Fruit fly (Drosophila melanogaster) whole organism, embryonic: ENCODE measurements around the gene aph-1.

ENCODE experiments used
- Blimp-1 ChIP-seq: fragments of 200-800 bp; sonication (Bioruptor generic); optimal IDR thresholded peaks from 3 replicates; lab custom pipeline; 2018; ENCODE audit warnings: missing biosample characterization, missing genetic modification characterization, mild to moderate bottlenecking, moderate library complexity, missing genetic modification reagents
- CG10431 ChIP-seq: fragments of 200-800 bp; sonication (Bioruptor generic); optimal IDR thresholded peaks from 3 replicates; lab custom pipeline; 2018; ENCODE audit warnings: missing biosample characterization, mild to moderate bottlenecking, missing genetic modification characterization
- CG12769 ChIP-seq: fragments of 200-800 bp; sonication (Bioruptor generic); optimal IDR thresholded peaks from 2 replicates; lab custom pipeline; 2019; ENCODE audit warnings: missing biosample characterization, mild to moderate bottlenecking, missing genetic modification characterization, moderate library complexity
- CG13287 ChIP-seq: fragments of 200-800 bp; sonication (Bioruptor generic); IDR thresholded peaks from 2 replicates; pipeline ENCODE4 v1.3.6; 2022; ENCODE audit warnings: missing biosample characterization, missing genetic modification characterization; ENCODE audit not compliant: partially characterized antibody
- CG14710 ChIP-seq: fragments of 200-800 bp; sonication (Bioruptor generic); optimal IDR thresholded peaks from 3 replicates; lab custom pipeline; 2019; ENCODE audit warnings: missing biosample characterization, mild to moderate bottlenecking, missing genetic modification characterization, moderate library complexity
- CG15073 ChIP-seq: fragments of 200-800 bp; sonication (Bioruptor generic); optimal IDR thresholded peaks from 2 replicates; lab custom pipeline; 2016; ENCODE audit warnings: missing biosample characterization, missing genetic modification characterization
- CG17328 ChIP-seq: fragments of 200-800 bp; sonication (Bioruptor generic); IDR thresholded peaks from 2 replicates; pipeline ENCODE4 v1.3.6; 2022; ENCODE audit warnings: missing biosample characterization, missing genetic modification characterization
- CG17361 ChIP-seq: fragments of 200-800 bp; sonication (Bioruptor generic); IDR thresholded peaks from 3 replicates; pipeline ENCODE4 v1.3.6; 2022; ENCODE audit warnings: missing biosample characterization, missing genetic modification characterization
- CG17612 ChIP-seq: fragments of 200-800 bp; sonication (Bioruptor generic); IDR thresholded peaks from 2 replicates; pipeline ENCODE4 v1.3.6; 2022; ENCODE audit warnings: missing biosample characterization, missing genetic modification characterization
- CG18619 ChIP-seq: fragments of 200-800 bp; sonication (Bioruptor generic); optimal IDR thresholded peaks from 3 replicates; lab custom pipeline; 2017; ENCODE audit warnings: missing biosample characterization, mild to moderate bottlenecking, missing genetic modification characterization
- CG2116 ChIP-seq: fragments of 200-800 bp; sonication (Bioruptor generic); optimal IDR thresholded peaks from 3 replicates; lab custom pipeline; 2018; ENCODE audit warnings: missing biosample characterization, mild to moderate bottlenecking, missing genetic modification characterization
- CG2202 ChIP-seq: fragments of 200-800 bp; sonication (Bioruptor generic); optimal IDR thresholded peaks from 2 replicates; lab custom pipeline; 2018; ENCODE audit warnings: missing biosample characterization, mild to moderate bottlenecking, missing genetic modification characterization
- CG32772 ChIP-seq: fragments of 200-800 bp; sonication (Bioruptor generic); IDR thresholded peaks from 2 replicates; pipeline ENCODE4 v1.3.6; 2022; ENCODE audit warnings: missing biosample characterization, missing genetic modification characterization
- CG7745 ChIP-seq: fragments of 200-800 bp; sonication (Bioruptor generic); optimal IDR thresholded peaks from 2 replicates; lab custom pipeline; 2018; ENCODE audit warnings: missing biosample characterization, mild to moderate bottlenecking, missing genetic modification characterization, moderate library complexity
- CG7963 ChIP-seq: fragments of 200-800 bp; sonication (Bioruptor generic); IDR thresholded peaks from 3 replicates; pipeline ENCODE4 v1.3.6; 2022; ENCODE audit warnings: missing biosample characterization, missing genetic modification characterization; ENCODE audit not compliant: partially characterized antibody
- CG8089 ChIP-seq: fragments of 200-800 bp; sonication (Bioruptor generic); optimal IDR thresholded peaks from 3 replicates; lab custom pipeline; 2016; ENCODE audit warnings: missing biosample characterization, missing genetic modification characterization
- CG8388 ChIP-seq: fragments of 200-800 bp; sonication (Bioruptor generic); optimal IDR thresholded peaks from 2 replicates; lab custom pipeline; 2019; ENCODE audit warnings: missing biosample characterization, mild to moderate bottlenecking, missing genetic modification characterization, moderate library complexity
- CG8478 ChIP-seq: fragments of >200 bp; optimal IDR thresholded peaks from 2 replicates; lab custom pipeline; 2018
- CHES-1-like ChIP-seq: fragments of 200-800 bp; sonication (Bioruptor generic); optimal IDR thresholded peaks from 2 replicates; lab custom pipeline; 2016; ENCODE audit warnings: missing biosample characterization, missing genetic modification characterization
- Dip2 ChIP-seq: fragments of 200-800 bp; sonication (Bioruptor generic); IDR thresholded peaks from 2 replicates; pipeline ENCODE4 v1.3.6; 2022; ENCODE audit warnings: missing biosample characterization, missing genetic modification characterization
- Dll ChIP-seq: fragments of 200-800 bp; sonication (Bioruptor generic); IDR thresholded peaks from 4 replicates; pipeline ENCODE4 v1.3.6; 2022; ENCODE audit warnings: missing biosample characterization, missing genetic modification characterization; ENCODE audit not compliant: partially characterized antibody
- Dp ChIP-seq: fragments of 200-800 bp; sonication (Bioruptor generic); optimal IDR thresholded peaks from 2 replicates; lab custom pipeline; 2018; ENCODE audit warnings: missing biosample characterization, mild to moderate bottlenecking, missing genetic modification characterization, moderate library complexity
- Dref ChIP-seq: fragments of 200-800 bp; sonication (Bioruptor generic); IDR thresholded peaks from 2 replicates; pipeline ENCODE4 v1.3.6; 2022; ENCODE audit warnings: missing biosample characterization, missing genetic modification characterization
- E2f2 ChIP-seq: fragments of 200-800 bp; sonication (Bioruptor generic); IDR thresholded peaks from 2 replicates; pipeline ENCODE4 v1.3.6; 2022; ENCODE audit warnings: missing biosample characterization, missing genetic modification characterization
- Fer1 ChIP-seq: fragments of 200-800 bp; sonication (Bioruptor generic); optimal IDR thresholded peaks from 2 replicates; lab custom pipeline; 2017; ENCODE audit warnings: missing biosample characterization, mild to moderate bottlenecking, missing genetic modification characterization
- Hmx ChIP-seq: fragments of 200-800 bp; sonication (Bioruptor generic); optimal IDR thresholded peaks from 2 replicates; lab custom pipeline; 2016; ENCODE audit warnings: missing biosample characterization, missing genetic modification characterization
- Neu2 ChIP-seq: fragments of 200-800 bp; sonication (Bioruptor generic); optimal IDR thresholded peaks from 3 replicates; lab custom pipeline; 2016; ENCODE audit warnings: missing biosample characterization, missing genetic modification characterization, borderline replicate concordance
- Nf-YA ChIP-seq: fragments of 200-800 bp; sonication (Bioruptor generic); IDR thresholded peaks from 2 replicates; pipeline ENCODE4 v1.3.6; 2022; ENCODE audit warnings: missing biosample characterization, missing genetic modification characterization
- Nf-YC ChIP-seq: fragments of 200-800 bp; optimal IDR thresholded peaks from 3 replicates; lab custom pipeline; 2019; ENCODE audit warnings: missing biosample characterization, mild to moderate bottlenecking, missing genetic modification characterization, moderate library complexity
- Side ChIP-seq: fragments of 200-800 bp; sonication (Bioruptor generic); optimal IDR thresholded peaks from 2 replicates; lab custom pipeline; 2016; ENCODE audit warnings: missing biosample characterization, missing genetic modification characterization
- Sry-β ChIP-seq: fragments of 200-800 bp; sonication (Bioruptor generic); optimal IDR thresholded peaks from 2 replicates; lab custom pipeline; 2018; ENCODE audit warnings: missing biosample characterization, mild to moderate bottlenecking, missing genetic modification characterization, moderate library complexity
- Stat92E ChIP-seq, 3 experiments: fragments of >200 bp in 2 of 3; fragments of 200-800 bp in 1 of 3; sonication (Bioruptor generic) in 1 of 3; optimal IDR thresholded peaks; 2 replicates each; lab custom pipeline; 2017 to 2019; ENCODE audit warnings: missing biosample characterization in 3 of 3, missing genetic modification characterization in 3 of 3, mild to moderate bottlenecking in 1 of 3, moderate library complexity in 1 of 3
- Xrp1 ChIP-seq: fragments of 200-800 bp; sonication (Bioruptor generic); IDR thresholded peaks from 2 replicates; pipeline ENCODE4 v1.3.6; 2022; ENCODE audit warnings: missing biosample characterization, missing genetic modification characterization
- bbx ChIP-seq: fragments of 200-800 bp; sonication (Bioruptor generic); IDR thresholded peaks from 2 replicates; pipeline ENCODE4 v1.3.6; 2022; ENCODE audit warnings: missing biosample characterization, missing genetic modification characterization; ENCODE audit not compliant: partially characterized antibody
- dpn ChIP-seq, 2 experiments: fragments of 200-800 bp; sonication (Bioruptor generic); optimal IDR thresholded peaks; 3 replicates each; lab custom pipeline; 2016; ENCODE audit warnings: missing biosample characterization in 2 of 2, missing genetic modification characterization in 2 of 2
- h ChIP-seq: fragments of >200 bp; optimal IDR thresholded peaks from 2 replicates; lab custom pipeline; 2017
- her ChIP-seq: fragments of 200-800 bp; sonication (Bioruptor generic); optimal IDR thresholded peaks from 2 replicates; lab custom pipeline; 2016; ENCODE audit warnings: missing biosample characterization, missing genetic modification characterization
- jing ChIP-seq: fragments of 200-800 bp; sonication (Bioruptor generic); optimal IDR thresholded peaks from 2 replicates; lab custom pipeline; 2018; ENCODE audit warnings: missing biosample characterization, mild to moderate bottlenecking, missing genetic modification characterization
- kay ChIP-seq: fragments of 200-800 bp; sonication (Bioruptor generic); optimal IDR thresholded peaks from 2 replicates; lab custom pipeline; 2016; ENCODE audit warnings: missing biosample characterization, missing genetic modification characterization
- ken ChIP-seq: fragments of 200-800 bp; sonication (Bioruptor generic); IDR thresholded peaks from 3 replicates; pipeline ENCODE4 v1.3.6; 2022; ENCODE audit warnings: missing biosample characterization, missing genetic modification characterization
- lilli ChIP-seq: fragments of 200-800 bp; sonication (Bioruptor generic); optimal IDR thresholded peaks from 3 replicates; lab custom pipeline; 2016; ENCODE audit warnings: missing biosample characterization, missing genetic modification characterization
- lola ChIP-seq, 3 experiments: fragments of >200 bp in 2 of 3; fragments of 200-800 bp in 1 of 3; sonication (Bioruptor generic) in 1 of 3; optimal IDR thresholded peaks; 2 replicates each; lab custom pipeline; 2017 to 2019; ENCODE audit warnings: missing biosample characterization in 3 of 3, missing genetic modification characterization in 3 of 3, mild to moderate bottlenecking in 1 of 3, moderate library complexity in 1 of 3
- nmo ChIP-seq: fragments of 200-800 bp; sonication (Bioruptor generic); optimal IDR thresholded peaks from 2 replicates; lab custom pipeline; 2018; ENCODE audit warnings: missing biosample characterization, mild to moderate bottlenecking, missing genetic modification characterization, moderate library complexity
- pfk ChIP-seq: fragments of 200-800 bp; sonication (Bioruptor generic); optimal IDR thresholded peaks from 2 replicates; lab custom pipeline; 2018; ENCODE audit warnings: missing biosample characterization, mild to moderate bottlenecking, missing genetic modification characterization, moderate library complexity
- prd ChIP-seq, 3 experiments: fragments of >200 bp in 2 of 3; fragments of 200-800 bp in 1 of 3; sonication (Bioruptor generic) in 1 of 3; optimal IDR thresholded peaks in 2 of 3; IDR thresholded peaks in 1 of 3; 2 replicates in 2 of 3; 3 replicates in 1 of 3; pipeline versions ENCODE4 v1.3.6 to Lab custom; 2017 to 2022; ENCODE audit warnings: missing biosample characterization in 1 of 3, missing genetic modification characterization in 1 of 3
- pzg ChIP-seq: fragments of 200-800 bp; sonication (Bioruptor generic); optimal IDR thresholded peaks from 3 replicates; lab custom pipeline; 2018; ENCODE audit warnings: missing biosample characterization, mild to moderate bottlenecking, missing genetic modification characterization, moderate library complexity
- sens ChIP-seq: fragments of 200-800 bp; sonication (Bioruptor generic); peaks from one replicate; lab custom pipeline; 2016; ENCODE audit warnings: missing biosample characterization, missing genetic modification characterization
- sug ChIP-seq: fragments of 200-800 bp; optimal IDR thresholded peaks from 2 replicates; lab custom pipeline; 2019; ENCODE audit warnings: missing biosample characterization, mild to moderate bottlenecking, missing genetic modification characterization, moderate library complexity
- tll ChIP-seq, 2 experiments: fragments of 200-800 bp in 1 of 2; fragments of >200 bp in 1 of 2; sonication (Bioruptor generic) in 1 of 2; optimal IDR thresholded peaks; 2 replicates each; lab custom pipeline; 2017 to 2019; ENCODE audit warnings: missing biosample characterization in 2 of 2, missing genetic modification characterization in 2 of 2, mild to moderate bottlenecking in 1 of 2, moderate library complexity in 1 of 2
- zen ChIP-seq: fragments of 200-800 bp; sonication (Bioruptor generic); optimal IDR thresholded peaks from 3 replicates; lab custom pipeline; 2018; ENCODE audit warnings: missing biosample characterization, mild to moderate bottlenecking, missing genetic modification characterization, moderate library complexity

Gene aph-1

DNA sequence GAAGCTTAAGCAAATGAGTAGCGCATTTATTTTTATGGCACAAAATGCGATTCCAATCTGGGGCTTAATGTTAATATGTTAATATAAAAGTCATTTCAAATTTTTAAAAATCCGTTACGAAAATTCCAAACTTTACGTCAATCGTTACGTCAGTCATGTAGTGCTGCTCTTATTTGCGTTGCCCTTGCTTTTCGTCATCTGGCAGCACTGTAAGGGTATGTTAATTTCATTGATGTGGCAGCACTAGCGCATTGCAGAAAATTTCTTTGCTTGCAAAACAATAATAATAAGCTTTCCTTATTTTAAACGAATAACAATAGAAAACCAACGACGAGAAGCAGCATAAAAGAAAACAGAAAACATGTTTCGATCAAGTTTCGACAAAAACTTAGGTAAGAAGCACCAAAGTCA, 26.2 kb upstream of the aph-1 start, which contains the start of gene Hrs (continued):
- no peak for TF ChIP-seq CG8089
- no peak for TF ChIP-seq Side (GFP tag; lab: Kevin White, UChicago)
- no peak for TF ChIP-seq CG12769
- peak; percentile 76 for TF ChIP-seq nmo
- TF ChIP-seq her (GFP tag; lab: Kevin White, UChicago) = peak; percentile 100
- peak; percentile 42 for TF ChIP-seq Nf-YC
- 0 out of 3 replicates have a peak, but pooled peaks have one; percentile 12 for TF ChIP-seq ken (GFP tag; lab: Robert Waterston, UW)
- TF ChIP-seq Xrp1 = no peak
- TF ChIP-seq Dll (GFP tag; lab: Robert Waterston, UW) = no peak
- no peak for TF ChIP-seq lola (GFP tag; optimal IDR thresholded peaks at IDR 0.05; lab: Kevin White, UChicago)
- TF ChIP-seq CG32772 = no peak
- peak; percentile 79 for TF ChIP-seq E2f2 (GFP tag; lab: Robert Waterston, UW)
- TF ChIP-seq prd (optimal IDR thresholded peaks at IDR 0.05; lab: Kevin White, UChicago) = no peak
- no peak for TF ChIP-seq prd (GFP tag; IDR thresholded peaks at IDR 0.05; lab: Robert Waterston, UW)
- TF ChIP-seq CG7745 (tag; lab: Kevin White, UChicago) = peak; percentile 88
- TF ChIP-seq h (lab: Kevin White, UChicago) = no peak
- no peak for TF ChIP-seq Blimp-1 (GFP tag; lab: Kevin White, UChicago)
- no peak for TF ChIP-seq zen (tag; lab: Kevin White, UChicago)
- TF ChIP-seq CG17328 (GFP tag; lab: Robert Waterston, UW) = no peak
- peak; percentile 27 for TF ChIP-seq CHES-1-like (GFP tag; lab: Kevin White, UChicago)
- peak; percentile 81 for TF ChIP-seq sens
- TF ChIP-seq pfk (GFP tag; lab: Kevin White, UChicago) = no peak
- TF ChIP-seq CG8478 (lab: Kevin White, UChicago) = no peak
- TF ChIP-seq lilli (GFP tag; lab: Kevin White, UChicago) = peak; percentile 35
- no peak for TF ChIP-seq CG8388
- TF ChIP-seq Hmx (GFP tag; lab: Kevin White, UChicago) = no peak
- no peak for TF ChIP-seq Sry-β (GFP tag; lab: Kevin White, UChicago)
- TF ChIP-seq Dip2 (GFP tag; lab: Robert Waterston, UW) = no peak
- no peak for TF ChIP-seq CG15073 (GFP tag; lab: Kevin White, UChicago)
- TF ChIP-seq Nf-YA (GFP tag; lab: Robert Waterston, UW) = no peak
- TF ChIP-seq tll (GFP tag; optimal IDR thresholded peaks at IDR 0.05; lab: Kevin White, UChicago) = peak in 1 of 2 experiments; percentile 24
- TF ChIP-seq dpn (GFP tag; optimal IDR thresholded peaks at IDR 0.05; lab: Kevin White, UChicago) = peak in 1 of 2 experiments; percentile 1
- peak; percentile 97 for TF ChIP-seq pzg (GFP tag; lab: Kevin White, UChicago)
- peak; percentile 71 for TF ChIP-seq CG14710
- peak; percentile 68 for TF ChIP-seq CG2116 (GFP tag; lab: Kevin White, UChicago)
- TF ChIP-seq CG17361 = 0 out of 3 replicates have a peak, but pooled peaks have one; percentile 18
- no peak for TF ChIP-seq CG18619
- TF ChIP-seq CG7963 (GFP tag; lab: Robert Waterston, UW) = no peak
- TF ChIP-seq Neu2 = no peak
- peak; percentile 89 for TF ChIP-seq CG10431 (GFP tag; lab: Kevin White, UChicago)
- no peak for TF ChIP-seq jing (GFP tag; lab: Kevin White, UChicago)
- no peak for TF ChIP-seq CG2202 (tag; lab: Kevin White, UChicago)
- no peak for TF ChIP-seq CG17612 (GFP tag; lab: Robert Waterston, UW)
- no peak for TF ChIP-seq Stat92E (GFP tag; optimal IDR thresholded peaks at IDR 0.05; lab: Kevin White, UChicago)
- TF ChIP-seq bbx (GFP tag; lab: Robert Waterston, UW) = peak; percentile 60; the same call in 1 of the 2 replicates
- TF ChIP-seq kay (GFP tag; lab: Kevin White, UChicago) = peak; percentile 95
- peak; percentile 80 for TF ChIP-seq Dp (GFP tag; lab: Kevin White, UChicago)
- TF ChIP-seq Fer1 (GFP tag; lab: Kevin White, UChicago) = peak; percentile 45
- peak; percentile 40 for TF ChIP-seq sug (tag; lab: Kevin White, UChicago)
- TF ChIP-seq Dref (GFP tag; lab: Robert Waterston, UW) = peak; percentile 28; the same call in 1 of the 2 replicates
- peak; percentile 33; the same call in 1 of the 2 replicates for TF ChIP-seq CG13287 (GFP tag; lab: Robert Waterston, UW)
